Fruit fly (Drosophila melanogaster): ENCODE measurements around the gene CG13794.

dm6 chr2L:7754539-7754938, 31.9 kb upstream of the CG13794 start:
- TF ChIP-seq CG6654 (GFP tag; optimal IDR thresholded peaks at IDR 0.05) (no peak), tna (GFP tag; IDR thresholded peaks at IDR 0.05; ENCODE audit: partially characterized antibody) (no peak), Ravus (GFP tag; IDR thresholded peaks at IDR 0.05) (no peak)

Data from whole organism, embryonic.